Worm (Caenorhabditis elegans) whole organism, L4/young adult: ENCODE measurements around the gene F54D5.2.

Experiments used
- dao-5 ChIP-seq: sonication (generic microtip); optimal IDR thresholded peaks from 2 replicates; lab custom pipeline; 2016; ENCODE audit warnings: missing genotype, missing genetic modification characterization, moderate library complexity, missing compliant biosample characterization
- him-1 ChIP-seq: sonication (generic microtip); optimal IDR thresholded peaks from 2 replicates; lab custom pipeline; 2016; ENCODE audit warnings: missing genotype, missing genetic modification reagents, missing genetic modification characterization, missing compliant biosample characterization

DNA sequence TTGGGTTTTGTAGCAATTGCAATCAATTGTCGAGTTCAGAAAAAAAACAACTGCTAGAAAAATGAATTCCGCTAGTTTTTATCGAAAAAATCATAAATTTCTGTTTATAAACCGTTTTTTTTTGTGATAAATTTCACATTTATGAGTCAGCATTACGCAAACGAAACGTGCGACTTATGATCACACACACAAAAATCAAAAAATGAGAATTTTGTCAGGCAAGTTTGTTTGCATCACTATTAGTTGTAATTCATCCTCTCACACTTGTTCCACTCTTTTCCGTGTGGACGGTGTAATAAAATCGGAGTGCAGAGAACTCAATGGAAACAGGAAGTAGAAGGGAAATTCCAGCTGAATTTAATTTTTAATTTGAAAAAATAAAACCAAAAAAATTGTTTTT lies 4.4 kb downstream of the F54D5.2 start, which contains the start of gene pcs-1:
- TF ChIP-seq him-1 (tag; lab: Kevin White, UChicago) (no peak), dao-5 (tag; lab: Kevin White, UChicago) (no peak)
